Worm (Caenorhabditis elegans): ENCODE measurements around the gene srh-2.

ce11 chrV:699489-700129 is 28.5 kb upstream of the srh-2 start, which contains the start of the genes ugt-29 and srx-5:
- no peak for TF ChIP-seq dao-5 (tag; optimal IDR thresholded peaks at IDR 0.05)
- TF ChIP-seq W03F9.2 (tag; optimal IDR thresholded peaks at IDR 0.05) = no peak

All from whole organism, L4/young adult.